Worm (Caenorhabditis elegans) whole organism, late embryonic: Measurements from ENCODE around the gene nhr-239.
A peak's percentile ranks its signal among the peaks of the same experiment; 100 is the strongest.

ENCODE experiments used
- elt-2 ChIP-seq: sonication (generic microtip); optimal IDR thresholded peaks from 2 replicates; lab custom pipeline; 2016; ENCODE audit warnings: missing genetic modification reagents, missing genetic modification characterization, missing compliant biosample characterization
- hlh-15 ChIP-seq: sonication (generic microtip); optimal IDR thresholded peaks from 2 replicates; lab custom pipeline; 2016; ENCODE audit warnings: missing genetic modification characterization, missing compliant biosample characterization
- hlh-30 ChIP-seq: sonication (generic microtip); optimal IDR thresholded peaks from 2 replicates; lab custom pipeline; 2017; ENCODE audit warnings: antibody characterized with exemption, missing genetic modification characterization, missing compliant biosample characterization; ENCODE audit not compliant: insufficient read depth
- ztf-16 ChIP-seq: sonication (generic microtip); optimal IDR thresholded peaks from 2 replicates; lab custom pipeline; 2017; ENCODE audit warnings: missing genetic modification characterization, missing compliant biosample characterization

ce11 chrIII:2532716-2533115 is 28.8 kb upstream of the nhr-239 start:
- TF ChIP-seq ztf-16 (tag; lab: Kevin White, UChicago) (no peak), hlh-30 (tag; lab: Kevin White, UChicago) (peak; percentile 89), elt-2 (tag; lab: Kevin White, UChicago) (no peak), hlh-15 (no peak)
